Fruit fly (Drosophila melanogaster) whole organism, embryonic: ENCODE data around the gene caps.

Experiments used
- CG15269 ChIP-seq: fragments of 200-800 bp; sonication (Bioruptor generic); optimal IDR thresholded peaks from 2 replicates; lab custom pipeline; 2018; ENCODE audit warnings: missing biosample characterization, mild to moderate bottlenecking, missing genetic modification characterization, moderate library complexity
- CG6765 ChIP-seq: fragments of 200-800 bp; sonication (Bioruptor generic); optimal IDR thresholded peaks from 3 replicates; lab custom pipeline; 2017; ENCODE audit warnings: missing biosample characterization, mild to moderate bottlenecking, missing genetic modification characterization
- CrebB ChIP-seq: fragments of 200-800 bp; sonication (Bioruptor generic); optimal IDR thresholded peaks from 3 replicates; lab custom pipeline; 2018; ENCODE audit warnings: missing biosample characterization, mild to moderate bottlenecking, missing genetic modification characterization
- nau ChIP-seq: fragments of 200-800 bp; sonication (Bioruptor generic); optimal IDR thresholded peaks from 3 replicates; lab custom pipeline; 2017; ENCODE audit warnings: missing biosample characterization, mild to moderate bottlenecking, missing genetic modification characterization, missing genetic modification reagents

dm6 chr3L:13226894-13227293, 1.6 kb upstream of the caps start:
- no peak for TF ChIP-seq CG15269
- no peak for TF ChIP-seq CrebB (tag; lab: Kevin White, UChicago)
- no peak for TF ChIP-seq CG6765
- no peak for TF ChIP-seq nau (GFP tag; lab: Kevin White, UChicago)
